Worm (Caenorhabditis elegans): ENCODE measurements around the gene Y67D8C.9.

ce11 chrIV:3046889-3047288 is 39.8 kb downstream of the Y67D8C.9 start:
- TF ChIP-seq mel-28 (tag; optimal IDR thresholded peaks at IDR 0.05; ENCODE audit: borderline replicate concordance) (no peak), tlf-1 (GFP tag; optimal IDR thresholded peaks at IDR 0.05) (no peak), snpc-1.3 (tag; optimal IDR thresholded peaks at IDR 0.05; ENCODE audit: insufficient read depth) (no peak), pha-4 (tag; optimal IDR thresholded peaks at IDR 0.05) (no peak), Y53F4B.3 (GFP tag; IDR thresholded peaks at IDR 0.05) (no peak), sea-2 (GFP tag; IDR thresholded peaks at IDR 0.05) (no peak), hmg-1.2 (GFP tag; IDR thresholded peaks at IDR 0.05) (no peak), mes-4 (tag; optimal IDR thresholded peaks at IDR 0.05) (no peak), B0261.1 (tag; optimal IDR thresholded peaks at IDR 0.05) (no peak), repo-1 (tag; optimal IDR thresholded peaks at IDR 0.05) (peak; percentile 20), ztf-25 (GFP tag; IDR thresholded peaks at IDR 0.05) (no peak)
